Fruit fly (Drosophila melanogaster) whole organism, prepupa: ENCODE measurements around the gene eIF4E1.

ENCODE experiments used
- Blimp-1 ChIP-seq: fragments of 200-800 bp; sonication (Bioruptor generic); optimal IDR thresholded peaks from 3 replicates; lab custom pipeline; 2017; ENCODE audit warnings: missing biosample characterization, missing genetic modification characterization, mild to moderate bottlenecking, moderate library complexity, missing genetic modification reagents
- CG10631 ChIP-seq: fragments of 200-800 bp; sonication (Bioruptor generic); optimal IDR thresholded peaks from 2 replicates; lab custom pipeline; 2016; ENCODE audit warnings: missing biosample characterization, missing genetic modification characterization
- CG11294 ChIP-seq: fragments of 200-800 bp; sonication (Bioruptor generic); IDR thresholded peaks from 2 replicates; pipeline ENCODE4 v1.3.6; 2022; ENCODE audit warnings: missing biosample characterization, missing genetic modification characterization
- CG11762 ChIP-seq: fragments of 200-800 bp; sonication (Bioruptor generic); optimal IDR thresholded peaks from 3 replicates; lab custom pipeline; 2016; ENCODE audit warnings: missing biosample characterization, missing genetic modification characterization; ENCODE audit not compliant: insufficient read depth
- CG11902 ChIP-seq: fragments of 200-800 bp; sonication (Bioruptor generic); optimal IDR thresholded peaks from 3 replicates; lab custom pipeline; 2016; ENCODE audit warnings: missing biosample characterization, missing genetic modification characterization
- CG15336 ChIP-seq: fragments of 200-800 bp; sonication (Bioruptor generic); IDR thresholded peaks from 2 replicates; pipeline ENCODE4 v1.3.6; 2022; ENCODE audit warnings: missing biosample characterization, missing genetic modification characterization
- CG1621 ChIP-seq: fragments of 200-800 bp; sonication (Bioruptor generic); optimal IDR thresholded peaks from 3 replicates; lab custom pipeline; 2018; ENCODE audit warnings: missing biosample characterization, mild to moderate bottlenecking, missing genetic modification characterization
- CG16779 ChIP-seq: fragments of 200-800 bp; sonication (Bioruptor generic); optimal IDR thresholded peaks from 3 replicates; lab custom pipeline; 2017; ENCODE audit warnings: missing biosample characterization, mild to moderate bottlenecking, missing genetic modification characterization
- CG3032 ChIP-seq: fragments of 200-800 bp; optimal IDR thresholded peaks from 2 replicates; lab custom pipeline; 2019; ENCODE audit warnings: missing biosample characterization, mild to moderate bottlenecking, missing genetic modification characterization, moderate library complexity
- CG32006 ChIP-seq: fragments of 200-800 bp; sonication (Bioruptor generic); optimal IDR thresholded peaks from 3 replicates; lab custom pipeline; 2017; ENCODE audit warnings: missing biosample characterization, mild to moderate bottlenecking, missing genetic modification characterization
- CG34406 ChIP-seq: fragments of 200-800 bp; sonication (Bioruptor generic); optimal IDR thresholded peaks from 3 replicates; lab custom pipeline; 2016; ENCODE audit warnings: missing biosample characterization, missing genetic modification characterization
- CG3919 ChIP-seq: fragments of 200-800 bp; sonication (Bioruptor generic); optimal IDR thresholded peaks from 3 replicates; lab custom pipeline; 2016; ENCODE audit warnings: missing biosample characterization, missing genetic modification characterization
- CG6163 ChIP-seq: fragments of 200-800 bp; sonication (Bioruptor generic); IDR thresholded peaks from 3 replicates; pipeline ENCODE4 v1.3.6; 2022; ENCODE audit warnings: missing biosample characterization, missing genetic modification characterization
- CG6276 ChIP-seq: fragments of 200-800 bp; sonication (Bioruptor generic); optimal IDR thresholded peaks from 2 replicates; lab custom pipeline; 2017; ENCODE audit warnings: missing biosample characterization, mild to moderate bottlenecking, missing genetic modification characterization
- CG6854 ChIP-seq: fragments of 200-800 bp; sonication (Bioruptor generic); optimal IDR thresholded peaks from 2 replicates; lab custom pipeline; 2017; ENCODE audit warnings: missing biosample characterization, mild to moderate bottlenecking, missing genetic modification characterization
- CG7368 ChIP-seq: fragments of 200-800 bp; sonication (Bioruptor generic); optimal IDR thresholded peaks from 3 replicates; lab custom pipeline; 2016; ENCODE audit warnings: missing biosample characterization, missing genetic modification characterization
- CG8119 ChIP-seq: fragments of 200-800 bp; sonication (Bioruptor generic); IDR thresholded peaks from 3 replicates; pipeline ENCODE4 v1.3.6; 2022; ENCODE audit warnings: missing biosample characterization, missing genetic modification characterization
- CG8632 ChIP-seq: fragments of 200-800 bp; sonication (Bioruptor generic); optimal IDR thresholded peaks from 3 replicates; lab custom pipeline; 2016; ENCODE audit warnings: missing biosample characterization, missing genetic modification characterization
- CG9139 ChIP-seq: fragments of 200-800 bp; sonication (Bioruptor generic); optimal IDR thresholded peaks from 3 replicates; lab custom pipeline; 2017; ENCODE audit warnings: missing biosample characterization, mild to moderate bottlenecking, missing genetic modification characterization
- Eip75B ChIP-seq: fragments of 200-800 bp; sonication (Bioruptor generic); optimal IDR thresholded peaks from 3 replicates; lab custom pipeline; 2016; ENCODE audit warnings: missing biosample characterization, missing genetic modification characterization
- Eip78C ChIP-seq: fragments of 200-800 bp; sonication (Bioruptor generic); peaks from one replicate; lab custom pipeline; 2016; ENCODE audit warnings: missing biosample characterization, missing genetic modification characterization
- Eip93F ChIP-seq: fragments of 200-800 bp; sonication (Bioruptor generic); optimal IDR thresholded peaks from 2 replicates; lab custom pipeline; 2016; ENCODE audit warnings: missing biosample characterization, mild to moderate bottlenecking, missing genetic modification characterization
- Ets21C ChIP-seq: fragments of 200-800 bp; sonication (Bioruptor generic); optimal IDR thresholded peaks from 3 replicates; lab custom pipeline; 2016; ENCODE audit warnings: missing biosample characterization, missing genetic modification characterization
- Ets96B ChIP-seq: fragments of 200-800 bp; optimal IDR thresholded peaks from 2 replicates; lab custom pipeline; 2019; ENCODE audit warnings: missing biosample characterization, mild to moderate bottlenecking, missing genetic modification characterization, moderate library complexity
- Gug ChIP-seq: fragments of 200-800 bp; sonication (Bioruptor generic); IDR thresholded peaks from 2 replicates; pipeline ENCODE4 v1.3.6; 2022; ENCODE audit warnings: missing biosample characterization, missing genetic modification characterization
- Hr38 ChIP-seq: sonication (Bioruptor generic); optimal IDR thresholded peaks from 2 replicates; lab custom pipeline; 2016; ENCODE audit warnings: missing biosample characterization, missing genetic modification characterization
- Hr39 ChIP-seq: fragments of 200-800 bp; sonication (Bioruptor generic); optimal IDR thresholded peaks from 2 replicates; lab custom pipeline; 2016; ENCODE audit warnings: missing biosample characterization, missing genetic modification characterization
- Hr4 ChIP-seq: fragments of 200-800 bp; sonication (Bioruptor generic); optimal IDR thresholded peaks from 3 replicates; lab custom pipeline; 2016; ENCODE audit warnings: missing biosample characterization, missing genetic modification characterization
- Lpt ChIP-seq: fragments of 200-800 bp; sonication (Bioruptor generic); optimal IDR thresholded peaks from 3 replicates; lab custom pipeline; 2016; ENCODE audit warnings: missing biosample characterization, missing genetic modification characterization
- Met ChIP-seq: fragments of 200-800 bp; sonication (Bioruptor generic); optimal IDR thresholded peaks from 3 replicates; lab custom pipeline; 2016; ENCODE audit warnings: missing biosample characterization, missing genetic modification characterization
- Sox102F ChIP-seq: fragments of 200-800 bp; sonication (Bioruptor generic); optimal IDR thresholded peaks from 2 replicates; lab custom pipeline; 2016; ENCODE audit warnings: missing biosample characterization, mild to moderate bottlenecking, missing genetic modification characterization
- Sox14 ChIP-seq: fragments of 200-800 bp; sonication (Bioruptor generic); optimal IDR thresholded peaks from 3 replicates; lab custom pipeline; 2016; ENCODE audit warnings: missing biosample characterization, missing genetic modification characterization
- Sox15 ChIP-seq: fragments of 200-800 bp; sonication (Bioruptor generic); optimal IDR thresholded peaks from 3 replicates; lab custom pipeline; 2016; ENCODE audit warnings: missing biosample characterization, missing genetic modification characterization
- achi ChIP-seq: fragments of 200-800 bp; sonication (Bioruptor generic); optimal IDR thresholded peaks from 3 replicates; lab custom pipeline; 2016; ENCODE audit warnings: missing biosample characterization, missing genetic modification characterization
- acj6 ChIP-seq: fragments of 200-800 bp; sonication (Bioruptor generic); optimal IDR thresholded peaks from 3 replicates; lab custom pipeline; 2016; ENCODE audit warnings: missing biosample characterization, missing genetic modification characterization
- cyc ChIP-seq: fragments of 200-800 bp; sonication (Bioruptor generic); optimal IDR thresholded peaks from 3 replicates; lab custom pipeline; 2016; ENCODE audit warnings: missing biosample characterization, missing genetic modification characterization
- dac ChIP-seq: fragments of 200-800 bp; sonication (Bioruptor generic); optimal IDR thresholded peaks from 2 replicates; lab custom pipeline; 2017; ENCODE audit warnings: missing biosample characterization, mild to moderate bottlenecking, missing genetic modification characterization
- dsx ChIP-seq: fragments of 200-800 bp; optimal IDR thresholded peaks from 3 replicates; lab custom pipeline; 2019; ENCODE audit warnings: missing biosample characterization, mild to moderate bottlenecking, missing genetic modification characterization, moderate library complexity; ENCODE audit not compliant: poor library complexity, severe bottlenecking
- eg ChIP-seq: fragments of 200-800 bp; sonication (Bioruptor generic); IDR thresholded peaks from 3 replicates; pipeline ENCODE4 v1.3.6; 2022; ENCODE audit warnings: missing biosample characterization, missing genetic modification characterization
- esn ChIP-seq: fragments of 200-800 bp; sonication (Bioruptor generic); optimal IDR thresholded peaks from 2 replicates; lab custom pipeline; 2016; ENCODE audit warnings: missing biosample characterization, mild to moderate bottlenecking, missing genetic modification characterization, moderate library complexity
- fd59A ChIP-seq: fragments of 200-800 bp; sonication (Bioruptor generic); optimal IDR thresholded peaks from 2 replicates; lab custom pipeline; 2017; ENCODE audit warnings: missing biosample characterization, mild to moderate bottlenecking, missing genetic modification characterization, missing genetic modification reagents
- fd85E ChIP-seq: fragments of 200-800 bp; sonication (Bioruptor generic); optimal IDR thresholded peaks from 3 replicates; lab custom pipeline; 2016; ENCODE audit warnings: missing biosample characterization, missing genetic modification characterization
- fkh ChIP-seq: fragments of 200-800 bp; sonication (Bioruptor generic); optimal IDR thresholded peaks from 3 replicates; lab custom pipeline; 2017; ENCODE audit warnings: missing biosample characterization, mild to moderate bottlenecking, missing genetic modification characterization, moderate library complexity
- lz ChIP-seq: fragments of 200-800 bp; sonication (Bioruptor generic); optimal IDR thresholded peaks from 3 replicates; lab custom pipeline; 2016; ENCODE audit warnings: missing biosample characterization, missing genetic modification characterization
- net ChIP-seq: fragments of 200-800 bp; sonication (Bioruptor generic); optimal IDR thresholded peaks from 3 replicates; lab custom pipeline; 2016; ENCODE audit warnings: missing biosample characterization, missing genetic modification characterization
- ss ChIP-seq, 2 experiments: fragments of 200-800 bp; sonication (Bioruptor generic); optimal IDR thresholded peaks; 2 replicates in 1 of 2; 3 replicates in 1 of 2; lab custom pipeline; 2017 to 2018; ENCODE audit warnings: mild to moderate bottlenecking in 2 of 2, missing biosample characterization in 2 of 2, missing genetic modification characterization in 2 of 2, moderate library complexity in 1 of 2
- vri ChIP-seq: fragments of 200-800 bp; sonication (Bioruptor generic); optimal IDR thresholded peaks from 3 replicates; lab custom pipeline; 2016; ENCODE audit warnings: missing biosample characterization, mild to moderate bottlenecking, missing genetic modification characterization

eIF4E1 gene

DNA sequence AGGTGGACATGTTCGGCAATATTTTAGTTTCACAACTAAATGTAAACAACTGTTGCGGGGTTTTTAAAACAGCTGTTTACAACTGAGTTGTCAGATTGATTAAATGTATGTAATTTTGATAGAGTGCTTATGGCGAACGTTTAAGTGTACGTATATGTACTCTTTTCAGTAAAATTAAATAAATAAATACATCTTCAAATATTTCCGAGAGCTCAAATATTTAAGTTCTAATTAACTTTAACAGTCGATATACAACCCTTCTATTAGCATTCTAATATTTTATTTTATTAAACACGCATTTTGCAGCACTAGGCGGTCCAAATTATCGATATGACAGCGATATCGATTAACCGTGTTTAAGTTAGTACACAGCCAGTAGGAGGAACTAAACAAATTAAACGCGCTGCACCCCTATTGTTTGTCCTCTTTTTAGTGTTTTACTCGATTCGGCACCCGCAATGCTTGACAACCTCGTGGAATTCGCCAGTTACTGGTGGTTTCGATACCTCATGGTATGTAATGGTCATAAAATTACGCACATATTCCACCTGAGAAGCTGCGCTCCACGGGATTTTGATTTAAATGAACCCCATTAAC lies 49.4 kb upstream of the eIF4E1 start, which contains the start of the genes CG3448 and ghi (continued):
- TF ChIP-seq CG11294 (GFP tag; lab: Robert Waterston, UW) (no peak), Ets21C (GFP tag; lab: Kevin White, UChicago) (peak; percentile 31), CG6854 (peak; percentile 22), Sox102F (GFP tag; lab: Kevin White, UChicago) (no peak), CG10631 (GFP tag; lab: Kevin White, UChicago) (no peak), vri (GFP tag; lab: Kevin White, UChicago) (peak; percentile 32), CG7368 (GFP tag; lab: Kevin White, UChicago) (peak; percentile 54), CG11762 (GFP tag; lab: Kevin White, UChicago) (peak; percentile 49), achi (peak; percentile 60), Hr39 (peak; percentile 28), Met (GFP tag; lab: Kevin White, UChicago) (peak; percentile 63), Sox14 (GFP tag; lab: Kevin White, UChicago) (peak; percentile 30), fd59A (GFP tag; lab: Kevin White, UChicago) (no peak), lz (GFP tag; lab: Kevin White, UChicago) (peak; percentile 61), CG8119 (no peak), CG6276 (GFP tag; lab: Kevin White, UChicago) (no peak), dac (no peak), fkh (peak; percentile 94), fd85E (peak; percentile 22), CG32006 (GFP tag; lab: Kevin White, UChicago) (no peak), CG8632 (GFP tag; lab: Kevin White, UChicago) (peak; percentile 9), cyc (GFP tag; lab: Kevin White, UChicago) (peak; percentile 67), Eip78C (GFP tag; lab: Kevin White, UChicago) (peak; percentile 89), Hr4 (GFP tag; lab: Kevin White, UChicago) (peak; percentile 66), esn (peak; percentile 75), eg (peak; percentile 55; the same call in 2 of the 3 replicates), Sox15 (GFP tag; lab: Kevin White, UChicago) (no peak), CG1621 (tag; lab: Kevin White, UChicago) (peak; percentile 11), CG16779 (tag; lab: Kevin White, UChicago) (no peak), Hr38 (GFP tag; lab: Kevin White, UChicago) (no peak)

DNA sequence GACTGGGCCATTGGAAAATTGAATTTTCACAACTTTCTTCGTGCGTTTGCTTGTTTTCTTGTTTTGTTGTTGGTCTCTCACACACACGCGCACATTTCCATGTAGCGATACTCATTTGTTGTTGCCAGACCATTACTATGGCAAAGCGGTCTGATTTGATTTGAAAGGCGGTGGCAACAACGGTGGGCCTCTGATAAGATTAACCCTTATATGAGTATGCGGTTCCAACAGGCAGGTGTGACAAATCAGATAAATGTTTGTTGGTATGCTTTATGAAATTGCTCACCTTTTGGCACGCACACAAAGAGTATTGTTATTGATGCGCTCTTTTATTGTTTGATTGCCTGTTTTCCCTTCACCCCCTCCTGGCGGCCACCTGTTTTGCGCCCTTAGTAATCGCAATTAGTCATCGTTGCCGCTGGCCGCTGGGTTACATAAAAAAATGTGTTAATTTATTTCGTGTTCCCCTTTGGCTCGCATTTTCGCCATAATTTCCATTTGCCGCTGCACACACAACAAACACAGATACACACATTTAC lies 45.0 kb upstream of the eIF4E1 start:
- TF ChIP-seq Sox102F (GFP tag; lab: Kevin White, UChicago) (no peak), Lpt (GFP tag; lab: Kevin White, UChicago) (peak; percentile 6), CG3919 (GFP tag; lab: Kevin White, UChicago) (no peak), Eip93F (GFP tag; lab: Kevin White, UChicago) (no peak), net (GFP tag; lab: Kevin White, UChicago) (peak; percentile 19), ss (GFP tag; optimal IDR thresholded peaks at IDR 0.05; lab: Kevin White, UChicago) (no peak), Met (GFP tag; lab: Kevin White, UChicago) (no peak), Eip75B (GFP tag; lab: Kevin White, UChicago) (no peak), Eip78C (GFP tag; lab: Kevin White, UChicago) (peak; percentile 51), cyc (GFP tag; lab: Kevin White, UChicago) (no peak), CG1621 (tag; lab: Kevin White, UChicago) (no peak), fd85E (no peak), Gug (GFP tag; lab: Robert Waterston, UW) (peak; percentile 46), CG11294 (GFP tag; lab: Robert Waterston, UW) (0 out of 2 replicates have a peak, but pooled peaks have one; percentile 9), dsx (GFP tag; lab: Kevin White, UChicago) (no peak), esn (no peak), CG34406 (GFP tag; lab: Kevin White, UChicago) (no peak), Sox15 (GFP tag; lab: Kevin White, UChicago) (no peak), Blimp-1 (no peak), Hr39 (no peak), vri (GFP tag; lab: Kevin White, UChicago) (peak; percentile 90), CG8119 (no peak; the same call in 2 of the 3 replicates), CG32006 (GFP tag; lab: Kevin White, UChicago) (peak; percentile 31), Ets96B (no peak), acj6 (GFP tag; lab: Kevin White, UChicago) (no peak), CG15336 (GFP tag; lab: Robert Waterston, UW) (peak; percentile 39), CG3032 (tag; lab: Kevin White, UChicago) (no peak), CG11902 (GFP tag; lab: Kevin White, UChicago) (no peak), CG9139 (GFP tag; lab: Kevin White, UChicago) (no peak), CG10631 (GFP tag; lab: Kevin White, UChicago) (no peak), CG7368 (GFP tag; lab: Kevin White, UChicago) (no peak), CG6163 (GFP tag; lab: Robert Waterston, UW) (no peak; the same call in 2 of the 3 replicates)
